Worm (Caenorhabditis elegans) whole organism, L3 larva: ENCODE data around the gene nhr-136.

Experiments
- R02D3.7 ChIP-seq: fragments of 150-350 bp; optimal IDR thresholded peaks from 2 replicates; lab custom pipeline; 2014; ENCODE audit warnings: missing biosample characterization, missing genetic modification characterization
- ama-1 ChIP-seq: fragments of 150-350 bp; optimal IDR thresholded peaks from 2 replicates; lab custom pipeline; 2018
- ceh-16 ChIP-seq: sonication (generic microtip); optimal IDR thresholded peaks from 2 replicates; lab custom pipeline; 2017; ENCODE audit warnings: missing biosample characterization, missing genetic modification characterization
- ceh-28 ChIP-seq: fragments of 150-350 bp; optimal IDR thresholded peaks from 2 replicates; lab custom pipeline; 2014; ENCODE audit warnings: missing biosample characterization, missing genetic modification reagents, missing genetic modification characterization
- ceh-82 ChIP-seq: fragments of 150-350 bp; optimal IDR thresholded peaks from 2 replicates; lab custom pipeline; 2014; ENCODE audit warnings: missing biosample characterization, missing genetic modification characterization
- ceh-9 ChIP-seq: sonication (generic microtip); optimal IDR thresholded peaks from 2 replicates; lab custom pipeline; 2018; ENCODE audit warnings: missing biosample characterization, missing genetic modification characterization
- daf-12 ChIP-seq: fragments of 150-350 bp; optimal IDR thresholded peaks from 2 replicates; lab custom pipeline; 2014; ENCODE audit warnings: missing biosample characterization, missing genetic modification reagents, missing genetic modification characterization
- egl-27 ChIP-seq: sonication (generic microtip); optimal IDR thresholded peaks from 4 replicates; lab custom pipeline; 2017; ENCODE audit warnings: missing biosample characterization, missing genetic modification reagents, missing genetic modification characterization
- egl-5 ChIP-seq: fragments of 150-350 bp; optimal IDR thresholded peaks from 2 replicates; lab custom pipeline; 2017; ENCODE audit warnings: missing biosample characterization, missing genetic modification reagents, missing genetic modification characterization, inconsistent platforms
- elt-1 ChIP-seq: fragments of 150-350 bp; optimal IDR thresholded peaks from 2 replicates; lab custom pipeline; 2014; ENCODE audit warnings: missing biosample characterization, missing genetic modification characterization
- elt-2 ChIP-seq: sonication (generic microtip); optimal IDR thresholded peaks from 2 replicates; lab custom pipeline; 2016; ENCODE audit warnings: missing genetic modification reagents, mild to moderate bottlenecking, missing genetic modification characterization, missing compliant biosample characterization
- elt-3 ChIP-seq, 3 experiments: fragments of 150-350 bp in 1 of 3; sonication (generic microtip) in 2 of 3; optimal IDR thresholded peaks; 2 replicates in 2 of 3; 4 replicates in 1 of 3; lab custom pipeline; 2014 to 2017; ENCODE audit warnings: missing biosample characterization in 3 of 3, missing genetic modification characterization in 3 of 3
- eor-1 ChIP-seq, 2 experiments: fragments of 150-350 bp; optimal IDR thresholded peaks; 2 replicates each; lab custom pipeline; 2014 to 2018; ENCODE audit warnings: missing biosample characterization in 2 of 2, missing genetic modification characterization in 2 of 2
- fkh-2 ChIP-seq: fragments of 150-350 bp; optimal IDR thresholded peaks from 2 replicates; lab custom pipeline; 2014; ENCODE audit warnings: missing biosample characterization, missing genetic modification reagents, missing genetic modification characterization
- fos-1 ChIP-seq: fragments of 150-350 bp; optimal IDR thresholded peaks from 2 replicates; lab custom pipeline; 2014; ENCODE audit warnings: missing biosample characterization, missing genetic modification characterization
- jun-1 ChIP-seq: fragments of 150-350 bp; optimal IDR thresholded peaks from 2 replicates; lab custom pipeline; 2014; ENCODE audit warnings: missing biosample characterization, missing genetic modification reagents, missing genetic modification characterization
- lin-39 ChIP-seq: fragments of 150-350 bp; optimal IDR thresholded peaks from 2 replicates; lab custom pipeline; 2018; ENCODE audit warnings: missing biosample characterization, missing genetic modification reagents, missing genetic modification characterization
- mdl-1 ChIP-seq: fragments of 150-350 bp; optimal IDR thresholded peaks from 2 replicates; lab custom pipeline; 2014; ENCODE audit warnings: missing biosample characterization, missing genetic modification characterization
- mml-1 ChIP-seq: fragments of 150-350 bp; sonication (generic microtip); optimal IDR thresholded peaks from 3 replicates; lab custom pipeline; 2014; ENCODE audit warnings: missing biosample characterization, missing genetic modification characterization
- nfya-1 ChIP-seq: sonication (generic microtip); optimal IDR thresholded peaks from 2 replicates; lab custom pipeline; 2017; ENCODE audit warnings: missing genetic modification characterization, mild to moderate bottlenecking, missing compliant biosample characterization, antibody characterized with exemption, moderate library complexity; ENCODE audit not compliant: insufficient read depth
- nhr-11 ChIP-seq: fragments of 150-350 bp; optimal IDR thresholded peaks from 2 replicates; lab custom pipeline; 2014; ENCODE audit warnings: missing biosample characterization, missing genetic modification characterization
- nhr-12 ChIP-seq: fragments of 150-350 bp; optimal IDR thresholded peaks from 2 replicates; lab custom pipeline; 2014; ENCODE audit warnings: missing biosample characterization, missing genetic modification characterization
- nhr-23 ChIP-seq: fragments of 150-350 bp; optimal IDR thresholded peaks from 2 replicates; lab custom pipeline; 2014; ENCODE audit warnings: missing biosample characterization, missing genetic modification reagents, missing genetic modification characterization
- nhr-25 ChIP-seq: sonication (generic microtip); optimal IDR thresholded peaks from 2 replicates; lab custom pipeline; 2017; ENCODE audit warnings: missing biosample characterization, missing genetic modification characterization
- nhr-28 ChIP-seq: fragments of 150-350 bp; optimal IDR thresholded peaks from 2 replicates; lab custom pipeline; 2014; ENCODE audit warnings: missing biosample characterization, missing genetic modification characterization
- nhr-43 ChIP-seq: sonication (generic microtip); optimal IDR thresholded peaks from 2 replicates; lab custom pipeline; 2016; ENCODE audit warnings: mild to moderate bottlenecking, missing genetic modification characterization, missing compliant biosample characterization; ENCODE audit not compliant: poor library complexity, severe bottlenecking
- nhr-67 ChIP-seq: fragments of 150-350 bp; optimal IDR thresholded peaks from 2 replicates; lab custom pipeline; 2014; ENCODE audit warnings: missing biosample characterization, missing genetic modification characterization
- nhr-77 ChIP-seq: fragments of 150-350 bp; optimal IDR thresholded peaks from 2 replicates; lab custom pipeline; 2014; ENCODE audit warnings: missing biosample characterization, missing genetic modification characterization
- pha-4 ChIP-seq: fragments of 150-350 bp; optimal IDR thresholded peaks from 2 replicates; lab custom pipeline; 2014; ENCODE audit warnings: missing biosample characterization, missing genetic modification reagents, missing genetic modification characterization
- pqm-1 ChIP-seq: fragments of 150-350 bp; optimal IDR thresholded peaks from 2 replicates; lab custom pipeline; 2017; ENCODE audit warnings: missing biosample characterization, missing genetic modification characterization, inconsistent platforms
- sea-2 ChIP-seq: fragments of 150-350 bp; sonication (generic microtip); optimal IDR thresholded peaks from 4 replicates; lab custom pipeline; 2014; ENCODE audit warnings: missing biosample characterization, missing genetic modification reagents, missing genetic modification characterization
- skn-1 ChIP-seq: fragments of 150-350 bp; optimal IDR thresholded peaks from 2 replicates; lab custom pipeline; 2014; ENCODE audit warnings: missing biosample characterization, missing genetic modification characterization
- snpc-4 ChIP-seq: fragments of 150-350 bp; optimal IDR thresholded peaks from 2 replicates; lab custom pipeline; 2014; ENCODE audit warnings: missing biosample characterization, missing genetic modification characterization
- tbx-2 ChIP-seq: sonication (generic microtip); optimal IDR thresholded peaks from 2 replicates; lab custom pipeline; 2016; ENCODE audit warnings: mild to moderate bottlenecking, missing genetic modification characterization, missing compliant biosample characterization
- unc-62 ChIP-seq: fragments of 150-350 bp; sonication (generic microtip); optimal IDR thresholded peaks from 4 replicates; lab custom pipeline; 2014; ENCODE audit warnings: missing biosample characterization, missing genetic modification reagents, missing genetic modification characterization
- ztf-4 ChIP-seq: fragments of 150-350 bp; optimal IDR thresholded peaks from 2 replicates; lab custom pipeline; 2014; ENCODE audit warnings: missing biosample characterization, missing genetic modification characterization

Gene nhr-136

ce11 chrV:12106841-12107240 is at the start of gene nhr-136:
Gene nhr-136, plus strand, starts transcription at chrV:12107141.
- TF ChIP-seq ceh-82 (tag; lab: Kevin White, UChicago): no peak
- TF ChIP-seq ama-1: no peak

- TF ChIP-seq eor-1 (tag; optimal IDR thresholded peaks at IDR 0.05; lab: Kevin White, UChicago): no peak
- TF ChIP-seq skn-1 (tag; lab: Kevin White, UChicago): no peak
- TF ChIP-seq elt-2 (tag; lab: Kevin White, UChicago): no peak
- TF ChIP-seq nhr-25 (tag; lab: Kevin White, UChicago): no peak
- no peak for TF ChIP-seq jun-1 (tag; lab: Kevin White, UChicago)
- no peak for TF ChIP-seq lin-39 (tag; lab: Kevin White, UChicago)
- TF ChIP-seq nhr-77 (tag; lab: Kevin White, UChicago): no peak
- no peak for TF ChIP-seq mml-1 (tag; lab: Kevin White, UChicago)
- no peak for TF ChIP-seq unc-62 (GFP tag; lab: Kevin White, UChicago)
- TF ChIP-seq, all 47 proteins: peak for 0
Measured at ce11 chrV:12059719-12060118, 47.2 kb upstream of the nhr-136 start, which contains the start of gene R07B7.2. Gene R07B7.2, minus strand, starts transcription at chrV:12059753.

- TF ChIP-seq lin-39 (tag; lab: Kevin White, UChicago): no peak
- no peak for TF ChIP-seq ceh-16 (tag; lab: Kevin White, UChicago)
- TF ChIP-seq fkh-2 (tag; lab: Kevin White, UChicago): no peak
- no peak for TF ChIP-seq egl-5 (tag; lab: Kevin White, UChicago)
- TF ChIP-seq nhr-67 (tag; lab: Kevin White, UChicago): no peak
- TF ChIP-seq nhr-25 (tag; lab: Kevin White, UChicago): peak; percentile 4
- no peak for TF ChIP-seq pqm-1
- no peak for TF ChIP-seq ceh-9 (tag; lab: Kevin White, UChicago)
- no peak for TF ChIP-seq tbx-2 (tag; lab: Kevin White, UChicago)
- no peak for TF ChIP-seq R02D3.7
- peak; percentile 85 for TF ChIP-seq ama-1
- TF ChIP-seq nhr-43 (tag; lab: Kevin White, UChicago): no peak
- TF ChIP-seq mml-1 (tag; lab: Kevin White, UChicago): no peak
- no peak for TF ChIP-seq ceh-82 (tag; lab: Kevin White, UChicago)
- TF ChIP-seq ztf-4: no peak
- no peak for TF ChIP-seq sea-2 (GFP tag; lab: Kevin White, UChicago)
- no peak for TF ChIP-seq ceh-28 (tag; lab: Kevin White, UChicago)
- TF ChIP-seq eor-1 (tag; optimal IDR thresholded peaks at IDR 0.05; lab: Kevin White, UChicago): no peak
- no peak for TF ChIP-seq elt-3 (tag; optimal IDR thresholded peaks at IDR 0.05; lab: Kevin White, UChicago)
- TF ChIP-seq elt-2 (tag; lab: Kevin White, UChicago): peak; percentile 9
- no peak for TF ChIP-seq egl-27 (tag; lab: Kevin White, UChicago)
- TF ChIP-seq pha-4 (tag; lab: Kevin White, UChicago): peak; percentile 10
- TF ChIP-seq mdl-1 (tag; lab: Kevin White, UChicago): no peak
- no peak for TF ChIP-seq elt-1 (tag; lab: Kevin White, UChicago)
- TF ChIP-seq nhr-11 (tag; lab: Kevin White, UChicago): no peak
- no peak for TF ChIP-seq nhr-77 (tag; lab: Kevin White, UChicago)
- no peak for TF ChIP-seq fos-1
- no peak for TF ChIP-seq nhr-12 (tag; lab: Kevin White, UChicago)
- TF ChIP-seq, all 47 proteins: peak for 4
Measured at ce11 chrV:12063036-12063435, 43.9 kb upstream of the nhr-136 start, which contains the start of gene clh-6. Gene clh-6, minus strand, starts transcription at chrV:12063368.

- TF ChIP-seq ceh-9 (tag; lab: Kevin White, UChicago) (no peak), skn-1 (tag; lab: Kevin White, UChicago) (no peak), ceh-28 (tag; lab: Kevin White, UChicago) (peak; percentile 63), elt-3 (tag; optimal IDR thresholded peaks at IDR 0.05; lab: Kevin White, UChicago) (no peak), R02D3.7 (no peak), jun-1 (tag; lab: Kevin White, UChicago) (no peak), nhr-25 (tag; lab: Kevin White, UChicago) (peak; percentile 29), nhr-23 (no peak), pha-4 (tag; lab: Kevin White, UChicago) (peak; percentile 22), nhr-11 (tag; lab: Kevin White, UChicago) (no peak), ceh-16 (tag; lab: Kevin White, UChicago) (no peak), pqm-1 (no peak), daf-12 (no peak), nfya-1 (tag; lab: Kevin White, UChicago) (peak; percentile 46), eor-1 (tag; optimal IDR thresholded peaks at IDR 0.05; lab: Kevin White, UChicago) (no peak), snpc-4 (tag; lab: Kevin White, UChicago) (peak; percentile 37), sea-2 (GFP tag; lab: Kevin White, UChicago) (no peak), elt-2 (tag; lab: Kevin White, UChicago) (peak; percentile 7), nhr-77 (tag; lab: Kevin White, UChicago) (no peak), egl-5 (tag; lab: Kevin White, UChicago) (no peak), nhr-12 (tag; lab: Kevin White, UChicago) (no peak), ama-1 (peak; percentile 28), lin-39 (tag; lab: Kevin White, UChicago) (peak; percentile 31), nhr-28 (no peak)
Measured at ce11 chrV:12065369-12065768, 41.6 kb upstream of the nhr-136 start, which contains the start of gene pqn-53. Gene pqn-53, minus strand, starts transcription at chrV:12065391.
